Worm (Caenorhabditis elegans) whole organism, L4 larva: Measurements from ENCODE around the gene tsr-1.

Source experiments
- D1046.2 ChIP-seq: fragments of 200-800 bp; sonication (Bioruptor generic); IDR thresholded peaks from 2 replicates; pipeline ENCODE4 v1.3.6; 2022; ENCODE audit warnings: missing genetic modification characterization, missing compliant biosample characterization
- F49E8.2 ChIP-seq: sonication (generic microtip); optimal IDR thresholded peaks from 2 replicates; lab custom pipeline; 2016; ENCODE audit warnings: missing compliant biosample characterization, mild to moderate bottlenecking, missing genetic modification characterization, borderline replicate concordance
- Y48G9A.11 ChIP-seq: fragments of 200-800 bp; sonication (Bioruptor generic); IDR thresholded peaks from 2 replicates; pipeline ENCODE4 v1.3.6; 2022; ENCODE audit warnings: missing genetic modification reagents, missing genetic modification characterization, missing compliant biosample characterization
- ZK337.2 ChIP-seq: fragments of 200-800 bp; sonication (Bioruptor generic); IDR thresholded peaks from 2 replicates; pipeline ENCODE4 v1.3.6; 2022; ENCODE audit warnings: missing genetic modification reagents, missing genetic modification characterization, missing compliant biosample characterization
- ZK546.5 ChIP-seq, 2 experiments: sonication (generic microtip); optimal IDR thresholded peaks; 2 replicates each; lab custom pipeline; 2017; ENCODE audit warnings: missing biosample characterization in 2 of 2, missing genetic modification characterization in 2 of 2
- aha-1 ChIP-seq: fragments of 150-350 bp; peaks from one replicate; lab custom pipeline; 2014; ENCODE audit warnings: missing biosample characterization, missing genetic modification characterization
- ceh-44 ChIP-seq: fragments of 200-800 bp; sonication (Bioruptor generic); IDR thresholded peaks from 2 replicates; pipeline ENCODE4 v1.3.6; 2022; ENCODE audit warnings: missing genetic modification reagents, missing genetic modification characterization, missing compliant biosample characterization
- daf-16 ChIP-seq, 3 experiments: sonication (generic microtip); optimal IDR thresholded peaks; 2 replicates each; lab custom pipeline; 2016 to 2017; ENCODE audit warnings: missing genetic modification characterization in 3 of 3, missing genetic modification reagents in 3 of 3, mild to moderate bottlenecking in 2 of 3, missing compliant biosample characterization in 2 of 3, missing biosample characterization in 1 of 3, moderate library complexity in 1 of 3
- dmd-6 ChIP-seq: fragments of 200-800 bp; sonication (Bioruptor generic); IDR thresholded peaks from 2 replicates; pipeline ENCODE4 v1.3.6; 2022; ENCODE audit warnings: missing genetic modification reagents, missing genetic modification characterization, missing compliant biosample characterization
- dmd-9 ChIP-seq: fragments of 200-800 bp; sonication (Bioruptor generic); IDR thresholded peaks from 2 replicates; pipeline ENCODE4 v1.3.6; 2022; ENCODE audit warnings: missing genetic modification reagents, missing genetic modification characterization, missing compliant biosample characterization
- dpl-1 ChIP-seq: fragments of 150-350 bp; optimal IDR thresholded peaks from 2 replicates; lab custom pipeline; 2014; ENCODE audit warnings: missing biosample characterization, missing genetic modification reagents, missing genetic modification characterization
- dve-1 ChIP-seq: sonication (generic microtip); optimal IDR thresholded peaks from 2 replicates; lab custom pipeline; 2017; ENCODE audit warnings: antibody characterized with exemption, mild to moderate bottlenecking, missing genetic modification characterization, missing compliant biosample characterization; ENCODE audit not compliant: insufficient read depth
- egl-27 ChIP-seq: sonication (generic microtip); optimal IDR thresholded peaks from 3 replicates; lab custom pipeline; 2017; ENCODE audit warnings: missing biosample characterization, missing genetic modification reagents, missing genetic modification characterization
- fkh-10 ChIP-seq: fragments of 150-350 bp; optimal IDR thresholded peaks from 2 replicates; lab custom pipeline; 2014; ENCODE audit warnings: missing biosample characterization, missing genetic modification reagents, missing genetic modification characterization
- hif-1 ChIP-seq, 2 experiments: sonication (generic microtip); optimal IDR thresholded peaks; 2 replicates each; lab custom pipeline; 2016 to 2017; ENCODE audit warnings: missing compliant biosample characterization in 2 of 2, missing genetic modification characterization in 2 of 2, missing genetic modification reagents in 2 of 2, missing genotype in 2 of 2, mild to moderate bottlenecking in 1 of 2
- hlh-11 ChIP-seq: fragments of 200-800 bp; sonication (Bioruptor generic); optimal IDR thresholded peaks from 2 replicates; lab custom pipeline; 2018; ENCODE audit warnings: mild to moderate bottlenecking, missing genetic modification characterization, missing compliant biosample characterization
- jun-1 ChIP-seq: fragments of 150-350 bp; optimal IDR thresholded peaks from 2 replicates; lab custom pipeline; 2014; ENCODE audit warnings: missing biosample characterization, missing genetic modification reagents, missing genetic modification characterization
- lim-7 ChIP-seq: fragments of 200-800 bp; sonication (Bioruptor generic); IDR thresholded peaks from 2 replicates; pipeline ENCODE4 v1.3.6; 2022; ENCODE audit warnings: missing genetic modification characterization, missing compliant biosample characterization
- lin-38 ChIP-seq: fragments of 200-800 bp; sonication (Bioruptor generic); IDR thresholded peaks from 2 replicates; pipeline ENCODE4 v1.3.6; 2022; ENCODE audit warnings: missing genetic modification reagents, missing genetic modification characterization, missing compliant biosample characterization
- lir-3 ChIP-seq: sonication (generic microtip); optimal IDR thresholded peaks from 2 replicates; lab custom pipeline; 2016; ENCODE audit warnings: mild to moderate bottlenecking, missing genetic modification characterization, missing compliant biosample characterization
- lsy-2 ChIP-seq, 2 experiments: fragments of 150-350 bp in 1 of 2; sonication (generic microtip) in 1 of 2; optimal IDR thresholded peaks; 2 replicates each; lab custom pipeline; 2014 to 2017; ENCODE audit warnings: missing biosample characterization in 2 of 2, missing genetic modification characterization in 2 of 2
- madf-9 ChIP-seq: fragments of 200-800 bp; sonication (Bioruptor generic); conservative IDR thresholded peaks from 2 replicates; pipeline ENCODE4 v1.3.6; 2022; ENCODE audit warnings: missing genetic modification reagents, missing genetic modification characterization, missing compliant biosample characterization
- mdt-29 ChIP-seq: fragments of 200-800 bp; sonication (Bioruptor generic); IDR thresholded peaks from 2 replicates; pipeline ENCODE4 v1.3.6; 2022; ENCODE audit warnings: missing genetic modification reagents, missing genetic modification characterization, missing compliant biosample characterization
- mes-2 ChIP-seq: sonication (generic microtip); optimal IDR thresholded peaks from 2 replicates; lab custom pipeline; 2016; ENCODE audit warnings: missing genotype, mild to moderate bottlenecking, missing genetic modification characterization, missing compliant biosample characterization; ENCODE audit not compliant: poor library complexity, severe bottlenecking
- mxl-3 ChIP-seq: fragments of 200-800 bp; sonication (Bioruptor generic); optimal IDR thresholded peaks from 2 replicates; lab custom pipeline; 2018; ENCODE audit warnings: mild to moderate bottlenecking, missing genetic modification characterization, missing compliant biosample characterization
- nhr-102 ChIP-seq: sonication (generic microtip); optimal IDR thresholded peaks from 2 replicates; lab custom pipeline; 2016; ENCODE audit warnings: mild to moderate bottlenecking, missing genetic modification characterization, moderate library complexity, missing compliant biosample characterization
- nhr-237 ChIP-seq: sonication (generic microtip); optimal IDR thresholded peaks from 2 replicates; lab custom pipeline; 2017; ENCODE audit warnings: missing biosample characterization, missing genetic modification characterization
- pha-4 ChIP-seq, 2 experiments: fragments of 150-350 bp in 1 of 2; fragments of 200-800 bp in 1 of 2; sonication (Bioruptor generic) in 1 of 2; IDR thresholded peaks in 1 of 2; optimal IDR thresholded peaks in 1 of 2; 2 replicates each; pipeline versions ENCODE4 v1.3.6 to Lab custom; 2014 to 2022; ENCODE audit warnings: missing genetic modification characterization in 2 of 2, missing genetic modification reagents in 2 of 2, missing biosample characterization in 1 of 2, missing compliant biosample characterization in 1 of 2
- saeg-2 ChIP-seq: fragments of 200-800 bp; sonication (Bioruptor generic); IDR thresholded peaks from 2 replicates; pipeline ENCODE4 v1.3.6; 2022; ENCODE audit warnings: missing genetic modification reagents, missing genetic modification characterization, missing compliant biosample characterization
- set-16 ChIP-seq: fragments of 200-800 bp; sonication (Bioruptor generic); IDR thresholded peaks from 2 replicates; pipeline ENCODE4 v1.3.6; 2022; ENCODE audit warnings: missing genetic modification reagents, missing genetic modification characterization, missing compliant biosample characterization
- snpc-1.2 ChIP-seq: fragments of 200-800 bp; sonication (Bioruptor generic); IDR thresholded peaks from 2 replicates; pipeline ENCODE4 v1.3.6; 2022; ENCODE audit warnings: missing genetic modification reagents, missing genetic modification characterization, missing compliant biosample characterization
- spr-3 ChIP-seq: fragments of 200-800 bp; sonication (Bioruptor generic); optimal IDR thresholded peaks from 2 replicates; lab custom pipeline; 2018; ENCODE audit warnings: mild to moderate bottlenecking, missing genetic modification characterization, missing compliant biosample characterization
- unc-130 ChIP-seq: sonication (generic microtip); optimal IDR thresholded peaks from 2 replicates; lab custom pipeline; 2016; ENCODE audit warnings: missing genetic modification reagents, missing genetic modification characterization, missing compliant biosample characterization
- unc-39 ChIP-seq: sonication (generic microtip); optimal IDR thresholded peaks from 2 replicates; lab custom pipeline; 2017; ENCODE audit warnings: missing biosample characterization, missing genetic modification characterization
- unc-62 ChIP-seq, 3 experiments: fragments of 150-350 bp in 1 of 3; sonication (generic microtip); optimal IDR thresholded peaks in 2 of 3; peaks in 1 of 3; 1 replicate in 1 of 3; 2 replicates in 2 of 3; lab custom pipeline; 2014 to 2017; ENCODE audit warnings: missing biosample characterization in 3 of 3, missing genetic modification characterization in 3 of 3, missing genetic modification reagents in 3 of 3, missing genotype in 1 of 3
- vab-7 ChIP-seq: fragments of 200-800 bp; sonication (Bioruptor generic); IDR thresholded peaks from 2 replicates; pipeline ENCODE4 v1.3.6; 2022; ENCODE audit warnings: missing genetic modification reagents, missing genetic modification characterization, missing compliant biosample characterization
- zfp-3 ChIP-seq: fragments of 200-800 bp; sonication (Bioruptor generic); conservative IDR thresholded peaks from 2 replicates; pipeline ENCODE4 v1.3.6; 2022; ENCODE audit warnings: missing genetic modification reagents, missing genetic modification characterization, missing compliant biosample characterization

The tsr-1 gene

ce11 chrII:2450990-2451389 is 22.2 kb downstream of the tsr-1 start:
- peak; percentile 73; the same call in 1 of the 2 replicates for TF ChIP-seq dmd-9 (GFP tag; lab: Robert Waterston, UW)
- TF ChIP-seq ZK337.2 (GFP tag; lab: Robert Waterston, UW), result peak; percentile 96
- TF ChIP-seq lim-7 (GFP tag; lab: Robert Waterston, UW), result no peak
- peak; percentile 54; the same call in 1 of the 2 replicates for TF ChIP-seq D1046.2 (GFP tag; lab: Robert Waterston, UW)
- peak; percentile 22 for TF ChIP-seq nhr-102
- TF ChIP-seq dmd-6 (GFP tag; lab: Robert Waterston, UW), result peak; percentile 47
- peak; percentile 1 for TF ChIP-seq dve-1 (tag; lab: Kevin White, UChicago)
- no peak for TF ChIP-seq daf-16 (GFP tag; optimal IDR thresholded peaks at IDR 0.05; lab: Kevin White, UChicago)
- TF ChIP-seq daf-16 (tag; optimal IDR thresholded peaks at IDR 0.05; lab: Kevin White, UChicago), result no peak
- TF ChIP-seq ceh-44 (GFP tag; lab: Robert Waterston, UW), result peak; percentile 80
- peak; percentile 66 for TF ChIP-seq aha-1 (tag; lab: Kevin White, UChicago)
- TF ChIP-seq saeg-2 (GFP tag; lab: Robert Waterston, UW), result no peak
- no peak for TF ChIP-seq lir-3 (tag; lab: Kevin White, UChicago)
- peak; percentile 92 for TF ChIP-seq unc-130 (GFP tag; lab: Kevin White, UChicago)
- peak; percentile 82 for TF ChIP-seq Y48G9A.11 (GFP tag; lab: Robert Waterston, UW)
- peak in 1 of 2 experiments; percentile 75 for TF ChIP-seq hif-1 (tag; optimal IDR thresholded peaks at IDR 0.05; lab: Kevin White, UChicago)
- no peak for TF ChIP-seq jun-1 (tag; lab: Kevin White, UChicago)
- 0 out of 2 replicates have a peak, but pooled peaks have one; percentile 25 for TF ChIP-seq vab-7 (GFP tag; lab: Robert Waterston, UW)
- no peak for TF ChIP-seq ZK546.5 (tag; optimal IDR thresholded peaks at IDR 0.05; lab: Kevin White, UChicago)
- peak; percentile 82 for TF ChIP-seq lin-38 (GFP tag; lab: Robert Waterston, UW)
- TF ChIP-seq fkh-10 (GFP tag; lab: Kevin White, UChicago), result no peak
- peak; percentile 48; the same call in 1 of the 2 replicates for TF ChIP-seq zfp-3 (GFP tag; lab: Robert Waterston, UW)
- peak; percentile 11 for TF ChIP-seq mxl-3
- TF ChIP-seq mes-2, result peak; percentile 93
- peak; percentile 88 for TF ChIP-seq dpl-1
- TF ChIP-seq lsy-2 (tag; optimal IDR thresholded peaks at IDR 0.05; lab: Kevin White, UChicago), result peak in 1 of 2 experiments; percentile 36
- 0 out of 2 replicates have a peak, but pooled peaks have one; percentile 11 for TF ChIP-seq snpc-1.2 (GFP tag; lab: Robert Waterston, UW)
- TF ChIP-seq hlh-11 (tag; lab: Kevin White, UChicago), result peak; percentile 36
- 0 out of 2 replicates have a peak, but pooled peaks have one; percentile 18 for TF ChIP-seq mdt-29 (GFP tag; lab: Robert Waterston, UW)
- no peak for TF ChIP-seq egl-27
- TF ChIP-seq F49E8.2 (tag; lab: Kevin White, UChicago), result peak; percentile 35
- TF ChIP-seq pha-4 (GFP tag; IDR thresholded peaks at IDR 0.05; lab: Robert Waterston, UW), result peak; percentile 51; the same call in 1 of the 2 replicates
- TF ChIP-seq pha-4 (tag; optimal IDR thresholded peaks at IDR 0.05; lab: Kevin White, UChicago), result no peak
- peak; percentile 41; the same call in 1 of the 2 replicates for TF ChIP-seq madf-9 (GFP tag; lab: Robert Waterston, UW)
- no peak for TF ChIP-seq spr-3 (GFP tag; lab: Kevin White, UChicago)
- no peak for TF ChIP-seq nhr-237

- no peak for TF ChIP-seq nhr-102
- TF ChIP-seq unc-62 (GFP tag; optimal IDR thresholded peaks at IDR 0.05 in 1 of 2; lab: Kevin White, UChicago), result peak in 1 of 2 experiments; percentile 91
- TF ChIP-seq unc-62 (tag; optimal IDR thresholded peaks at IDR 0.05; lab: Kevin White, UChicago), result no peak
These were observed 26.4 kb downstream of the tsr-1 start for ce11 chrII:2446727-2447126.

ce11 chrII:2445164-2445563 is 28.0 kb downstream of the tsr-1 start:
- TF ChIP-seq unc-39 (tag; lab: Kevin White, UChicago) (no peak), pha-4 (GFP tag; IDR thresholded peaks at IDR 0.05; lab: Robert Waterston, UW) (no peak), pha-4 (tag; optimal IDR thresholded peaks at IDR 0.05; lab: Kevin White, UChicago) (no peak), set-16 (peak; percentile 54; the same call in 1 of the 2 replicates), saeg-2 (GFP tag; lab: Robert Waterston, UW) (no peak), lsy-2 (tag; optimal IDR thresholded peaks at IDR 0.05; lab: Kevin White, UChicago) (no peak), hlh-11 (tag; lab: Kevin White, UChicago) (no peak)
